Worm (Caenorhabditis elegans) whole organism, midembryonic: ENCODE results near the gene ZK1248.19.

Experiments
- T22C8.4 ChIP-seq: fragments of 200-800 bp; sonication (Bioruptor generic); IDR thresholded peaks from 2 replicates; pipeline ENCODE4 v1.3.6; 2022; ENCODE audit warnings: missing genetic modification characterization, missing compliant biosample characterization
- cog-1 ChIP-seq: sonication (generic microtip); optimal IDR thresholded peaks from 2 replicates; lab custom pipeline; 2016; ENCODE audit warnings: missing genetic modification characterization, missing compliant biosample characterization
- flt-1 ChIP-seq: fragments of 200-800 bp; sonication (Bioruptor generic); IDR thresholded peaks from 2 replicates; pipeline ENCODE4 v1.3.6; 2022; ENCODE audit warnings: missing genetic modification characterization, missing compliant biosample characterization
- klf-2 ChIP-seq: fragments of 200-800 bp; sonication (Bioruptor generic); conservative IDR thresholded peaks from 2 replicates; pipeline ENCODE4 v1.3.6; 2022; ENCODE audit warnings: missing genetic modification reagents, missing genetic modification characterization, missing compliant biosample characterization
- med-1 ChIP-seq: sonication (generic microtip); optimal IDR thresholded peaks from 2 replicates; lab custom pipeline; 2017; ENCODE audit warnings: missing genetic modification characterization, mild to moderate bottlenecking, missing compliant biosample characterization, antibody characterized with exemption, missing genetic modification reagents; ENCODE audit not compliant: insufficient read depth
- ref-1 ChIP-seq: fragments of 200-800 bp; sonication (Bioruptor generic); conservative IDR thresholded peaks from 2 replicates; pipeline ENCODE4 v1.3.6; 2022; ENCODE audit warnings: missing genetic modification reagents, missing genetic modification characterization, missing compliant biosample characterization
- ztf-23 ChIP-seq: fragments of 200-800 bp; sonication (Bioruptor generic); IDR thresholded peaks from 2 replicates; pipeline ENCODE4 v1.3.6; 2022; ENCODE audit warnings: missing genetic modification reagents, missing genetic modification characterization, missing compliant biosample characterization
- ztf-29 ChIP-seq: fragments of 200-800 bp; sonication (Bioruptor generic); IDR thresholded peaks from 2 replicates; pipeline ENCODE4 v1.3.6; 2022; ENCODE audit warnings: missing genetic modification reagents, missing genetic modification characterization, missing compliant biosample characterization

DNA sequence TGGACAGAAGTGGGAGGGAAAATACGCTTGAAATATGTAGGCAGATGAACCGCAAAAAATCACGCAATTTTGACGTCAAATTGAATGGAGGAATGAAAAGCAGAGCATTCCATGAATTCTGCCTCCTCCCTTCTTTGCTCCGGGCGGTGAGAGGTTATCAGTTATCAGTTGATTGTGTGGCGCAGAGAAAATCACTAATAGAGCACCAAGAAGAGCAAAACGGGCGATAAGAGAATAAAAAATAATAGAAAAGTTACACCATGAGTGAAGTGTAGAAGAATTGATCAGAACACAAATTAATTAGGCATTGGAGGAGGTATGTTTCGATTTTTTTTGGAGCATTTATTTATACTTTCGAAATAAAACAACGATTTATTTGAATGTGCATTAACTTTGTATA is 32.7 kb downstream of the ZK1248.19 start:
- no peak for TF ChIP-seq ztf-29 (GFP tag; lab: Robert Waterston, UW)
- no peak for TF ChIP-seq flt-1 (GFP tag; lab: Robert Waterston, UW)
- no peak for TF ChIP-seq ztf-23 (GFP tag; lab: Robert Waterston, UW)
- TF ChIP-seq klf-2 (GFP tag; lab: Robert Waterston, UW), result no peak
- TF ChIP-seq cog-1 (tag; lab: Kevin White, UChicago), result no peak
- TF ChIP-seq ref-1, result no peak
- TF ChIP-seq med-1 (GFP tag; lab: Kevin White, UChicago), result no peak
- TF ChIP-seq T22C8.4 (GFP tag; lab: Robert Waterston, UW), result no peak
